Worm (Caenorhabditis elegans): ENCODE results near the gene K07C5.9.
"Not testable (repeated sequence)": the region's sequence is repeated elsewhere in the genome, so short reads cannot be mapped to it uniquely, and the experiment has no call there.

Gene K07C5.9

ce11 chrV:10341905-10342328 is 8.0 kb downstream of the K07C5.9 start, which contains the start of gene K07C5.13 (continued):
- peak; percentile 90 for TF ChIP-seq hmg-1.1 (GFP tag; IDR thresholded peaks at IDR 0.05)
- TF ChIP-seq T20F7.1 (GFP tag; optimal IDR thresholded peaks at IDR 0.05) = peak; percentile 65
- peak; percentile 94 for TF ChIP-seq Y75B8A.6 (GFP tag; IDR thresholded peaks at IDR 0.05)
- TF ChIP-seq daf-16 (GFP tag; optimal IDR thresholded peaks at IDR 0.05) = peak in 1 of 2 experiments; percentile 51
- not testable (repeated sequence) for TF ChIP-seq daf-16, pha-4 (tag; optimal IDR thresholded peaks at IDR 0.05)
- TF ChIP-seq mxl-2 (GFP tag; conservative IDR thresholded peaks at IDR 0.05) = peak; percentile 74; the same call in 1 of the 2 replicates
- TF ChIP-seq hlh-11 (tag; optimal IDR thresholded peaks at IDR 0.05) = peak; percentile 88
- peak; percentile 91 for TF ChIP-seq pha-4 (GFP tag; IDR thresholded peaks at IDR 0.05)
- TF ChIP-seq daf-19 (GFP tag; conservative IDR thresholded peaks at IDR 0.05) = peak; percentile 72; the same call in 1 of the 2 replicates
- peak; percentile 24; the same call in 1 of the 2 replicates for TF ChIP-seq nhr-41 (GFP tag; IDR thresholded peaks at IDR 0.05)
- peak; percentile 84 for TF ChIP-seq lin-1 (GFP tag; IDR thresholded peaks at IDR 0.05)
- TF ChIP-seq tra-1 (GFP tag; IDR thresholded peaks at IDR 0.05) = peak; percentile 94
- peak; percentile 95 for TF ChIP-seq T26A8.4 (GFP tag; IDR thresholded peaks at IDR 0.05)
- TF ChIP-seq Y105C5A.15 (GFP tag; IDR thresholded peaks at IDR 0.05) = 0 out of 2 replicates have a peak, but pooled peaks have one; percentile 11
- TF ChIP-seq D1046.2 (GFP tag; IDR thresholded peaks at IDR 0.05) = peak; percentile 89

ce11 chrV:10339200-10339599 is 10.8 kb downstream of the K07C5.9 start, which contains the start of gene K07C5.2:
TSS of gene K07C5.2 (plus strand) at chrV:10339500.
- no peak for TF ChIP-seq F26F4.8 (GFP tag; conservative IDR thresholded peaks at IDR 0.05)
- no peak for TF ChIP-seq ctbp-1 (GFP tag; IDR thresholded peaks at IDR 0.05)
- TF ChIP-seq rbr-2 (tag; optimal IDR thresholded peaks at IDR 0.05) = no peak
- TF ChIP-seq Y75B8A.6 (GFP tag; IDR thresholded peaks at IDR 0.05) = no peak
- TF ChIP-seq dmd-8 (GFP tag; IDR thresholded peaks at IDR 0.05) = no peak
- no peak for TF ChIP-seq nhr-42 (GFP tag; IDR thresholded peaks at IDR 0.05)
- no peak for TF ChIP-seq fkh-10 (GFP tag; optimal IDR thresholded peaks at IDR 0.05)
- no peak for TF ChIP-seq T26A8.4 (GFP tag; IDR thresholded peaks at IDR 0.05)
- no peak for TF ChIP-seq mxl-2 (GFP tag; conservative IDR thresholded peaks at IDR 0.05)
- no peak for TF ChIP-seq daf-16 (GFP tag; optimal IDR thresholded peaks at IDR 0.05)
- TF ChIP-seq daf-16 (tag; optimal IDR thresholded peaks at IDR 0.05) = no peak
- TF ChIP-seq nhr-11 (tag; optimal IDR thresholded peaks at IDR 0.05) = no peak
- no peak for TF ChIP-seq php-3 (GFP tag; IDR thresholded peaks at IDR 0.05)
- no peak for TF ChIP-seq F44E2.7 (GFP tag; IDR thresholded peaks at IDR 0.05)
- TF ChIP-seq ZK337.2 (GFP tag; IDR thresholded peaks at IDR 0.05) = no peak

- peak; percentile 49 for TF ChIP-seq dpl-1 (GFP tag; optimal IDR thresholded peaks at IDR 0.05)
- TF ChIP-seq tag-97 (GFP tag; IDR thresholded peaks at IDR 0.05) = no peak
- no peak for TF ChIP-seq nhr-11 (tag; optimal IDR thresholded peaks at IDR 0.05)
- peak; percentile 29 for TF ChIP-seq hlh-30 (tag; optimal IDR thresholded peaks at IDR 0.05; ENCODE audit: insufficient read depth)
- peak; percentile 62 for TF ChIP-seq mes-2 (tag; optimal IDR thresholded peaks at IDR 0.05; ENCODE audit: poor library complexity, severe bottlenecking)
- peak; percentile 27 for TF ChIP-seq T20F7.1 (GFP tag; optimal IDR thresholded peaks at IDR 0.05)
- TF ChIP-seq set-16 (GFP tag; IDR thresholded peaks at IDR 0.05) = no peak
- peak; percentile 53 for TF ChIP-seq nhr-77 (tag; optimal IDR thresholded peaks at IDR 0.05)
- TF ChIP-seq lin-38 (GFP tag; IDR thresholded peaks at IDR 0.05) = peak; percentile 87
- no peak for TF ChIP-seq mdl-1 (tag; optimal IDR thresholded peaks at IDR 0.05)
- TF ChIP-seq lsy-2 (tag; optimal IDR thresholded peaks at IDR 0.05) = peak in 1 of 2 experiments; percentile 61
- peak; percentile 64 for TF ChIP-seq nhr-28 (tag; optimal IDR thresholded peaks at IDR 0.05)
- TF ChIP-seq unc-130 (GFP tag; optimal IDR thresholded peaks at IDR 0.05) = peak; percentile 3
- peak; percentile 41 for TF ChIP-seq dve-1 (tag; optimal IDR thresholded peaks at IDR 0.05; ENCODE audit: insufficient read depth)
- TF ChIP-seq ZK546.5 (tag; optimal IDR thresholded peaks at IDR 0.05) = no peak
- peak; percentile 56 for TF ChIP-seq mep-1 (tag; optimal IDR thresholded peaks at IDR 0.05)
These were observed 11.5 kb downstream of the K07C5.9 start, which contains the start of gene arx-2 for ce11 chrV:10338305-10338992. TSS of gene arx-2 (minus strand) at chrV:10338355.
